Worm (Caenorhabditis elegans) whole organism, early embryonic: Measurements from ENCODE around the gene F57A10.2.

Experiments
- B0310.2 ChIP-seq: sonication (generic microtip); optimal IDR thresholded peaks from 2 replicates; lab custom pipeline; 2016; ENCODE audit warnings: mild to moderate bottlenecking, missing genetic modification characterization, missing compliant biosample characterization
- F13C5.2 ChIP-seq: sonication (generic microtip); optimal IDR thresholded peaks from 2 replicates; lab custom pipeline; 2017; ENCODE audit warnings: mild to moderate bottlenecking, missing genetic modification characterization, inconsistent platforms, missing compliant biosample characterization
- aly-1 ChIP-seq: sonication (generic microtip); optimal IDR thresholded peaks from 2 replicates; lab custom pipeline; 2016; ENCODE audit warnings: missing genetic modification characterization, missing compliant biosample characterization
- ama-1 ChIP-seq: fragments of 150-350 bp; optimal IDR thresholded peaks from 2 replicates; lab custom pipeline; 2014
- ceh-36 ChIP-seq: sonication (generic microtip); optimal IDR thresholded peaks from 2 replicates; lab custom pipeline; 2016; ENCODE audit warnings: missing genetic modification characterization, inconsistent platforms, missing compliant biosample characterization
- ets-7 ChIP-seq: sonication (generic microtip); optimal IDR thresholded peaks from 2 replicates; lab custom pipeline; 2016; ENCODE audit warnings: missing genotype, missing genetic modification characterization, missing compliant biosample characterization
- flt-1 ChIP-seq: fragments of 200-800 bp; sonication (Bioruptor generic); IDR thresholded peaks from 2 replicates; pipeline ENCODE4 v1.3.6; 2022; ENCODE audit warnings: missing genetic modification characterization, missing compliant biosample characterization
- hnd-1 ChIP-seq: sonication (generic microtip); optimal IDR thresholded peaks from 2 replicates; lab custom pipeline; 2016; ENCODE audit warnings: missing genetic modification characterization, missing compliant biosample characterization
- pes-1 ChIP-seq: fragments of 200-800 bp; sonication (Bioruptor generic); IDR thresholded peaks from 2 replicates; pipeline ENCODE4 v1.3.6; 2022; ENCODE audit warnings: missing genetic modification reagents, missing genetic modification characterization, missing compliant biosample characterization
- scrt-1 ChIP-seq: fragments of 200-800 bp; sonication (Bioruptor generic); IDR thresholded peaks from 2 replicates; pipeline ENCODE4 v1.3.6; 2022; ENCODE audit warnings: missing genetic modification characterization, missing compliant biosample characterization
- sea-1 ChIP-seq: fragments of 200-800 bp; sonication (Bioruptor generic); conservative IDR thresholded peaks from 2 replicates; pipeline ENCODE4 v1.3.6; 2022; ENCODE audit warnings: missing genetic modification characterization, missing compliant biosample characterization
- tbx-37 ChIP-seq: fragments of 200-800 bp; sonication (Bioruptor generic); conservative IDR thresholded peaks from 2 replicates; pipeline ENCODE4 v1.3.6; 2022; ENCODE audit warnings: missing genetic modification reagents, missing genetic modification characterization, missing compliant biosample characterization
- tra-4 ChIP-seq: sonication (generic microtip); optimal IDR thresholded peaks from 2 replicates; lab custom pipeline; 2017; ENCODE audit warnings: missing genetic modification characterization, missing compliant biosample characterization

ce11 chrV:15815962-15816432 lies 49.6 kb downstream of the F57A10.2 start, which contains the start of the genes fbxa-69 and F54B8.4:
- TF ChIP-seq ceh-36 (tag; lab: Kevin White, UChicago), result no peak
- no peak for TF ChIP-seq scrt-1
- no peak for TF ChIP-seq F13C5.2 (tag; lab: Kevin White, UChicago)
- TF ChIP-seq tra-4, result no peak
- TF ChIP-seq aly-1, result no peak
- no peak for TF ChIP-seq flt-1
- no peak for TF ChIP-seq hnd-1 (tag; lab: Kevin White, UChicago)
- TF ChIP-seq ama-1 (lab: Kevin White, UChicago), result no peak
- no peak for TF ChIP-seq B0310.2 (tag; lab: Kevin White, UChicago)
- no peak for TF ChIP-seq ets-7 (tag; lab: Kevin White, UChicago)
- TF ChIP-seq pes-1 (GFP tag; lab: Robert Waterston, UW), result no peak
- no peak for TF ChIP-seq tbx-37 (GFP tag; lab: Robert Waterston, UW)
- no peak for TF ChIP-seq sea-1 (GFP tag; lab: Robert Waterston, UW)
